Fruit fly (Drosophila melanogaster) S2 (cell line): ENCODE results near the gene SrpRbeta.
A peak's percentile ranks its signal among the peaks of the same experiment; 100 is the strongest.

Experiments
- CG8478 ChIP-seq: fragments of >200 bp; optimal IDR thresholded peaks from 2 replicates; lab custom pipeline; 2018
- CTCF ChIP-seq, 2 experiments: fragments of >200 bp; optimal IDR thresholded peaks; 2 replicates each; lab custom pipeline; 2018

SrpRbeta gene

DNA sequence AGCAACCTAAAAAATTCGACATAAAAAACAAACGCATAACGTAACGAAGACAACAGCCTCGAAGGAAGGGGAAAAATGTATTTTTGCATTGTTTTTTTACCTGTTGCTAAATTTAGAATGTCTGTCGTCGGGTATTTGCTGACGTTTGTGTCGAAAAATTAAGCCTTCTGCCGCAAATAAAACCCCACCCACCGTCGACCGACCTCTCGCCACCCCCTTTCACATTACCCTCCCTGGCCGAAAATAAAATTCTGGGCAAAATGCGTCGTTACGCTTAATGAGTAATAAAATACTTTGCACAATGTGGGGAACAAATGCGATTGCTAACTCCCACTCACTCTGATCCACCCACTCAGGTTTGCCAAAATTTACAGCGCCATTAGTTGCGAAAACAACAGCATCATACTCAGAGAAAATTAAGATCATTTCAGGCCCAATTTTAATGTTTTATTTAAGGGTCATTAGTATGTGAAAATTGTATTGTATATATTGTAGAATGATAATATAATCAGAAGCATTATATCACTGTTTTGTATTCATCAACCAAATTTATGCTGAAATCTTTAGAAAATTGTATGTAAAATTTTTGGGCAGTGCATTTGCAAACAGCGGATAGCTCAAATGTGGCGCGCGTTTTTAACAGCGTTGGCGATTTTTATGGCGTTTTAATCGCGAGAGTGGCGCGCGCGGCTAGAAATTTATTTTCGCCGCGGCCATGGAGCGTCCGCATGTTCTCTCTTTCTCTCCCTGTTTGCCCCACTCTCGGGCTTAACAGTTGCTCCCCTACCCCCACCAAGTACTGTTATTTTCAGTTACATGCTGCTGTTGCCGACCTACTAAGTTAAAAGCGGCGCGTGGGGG is 47.6 kb downstream of the SrpRbeta start:
- TF ChIP-seq CG8478 (lab: Kevin White, UChicago) (no peak), CTCF (optimal IDR thresholded peaks at IDR 0.05; lab: Kevin White, UChicago) (no peak)

- TF ChIP-seq CTCF (optimal IDR thresholded peaks at IDR 0.05; lab: Kevin White, UChicago) (no peak), CG8478 (lab: Kevin White, UChicago) (no peak)
Measured at dm6 chr3L:8670983-8671382, 49.0 kb downstream of the SrpRbeta start.

- no peak for TF ChIP-seq CG8478 (lab: Kevin White, UChicago)
- TF ChIP-seq CTCF (optimal IDR thresholded peaks at IDR 0.05; lab: Kevin White, UChicago), result peak; percentile 62 to 67
Measured at dm6 chr3L:8669847-8670622, 50.0 kb downstream of the SrpRbeta start.

DNA sequence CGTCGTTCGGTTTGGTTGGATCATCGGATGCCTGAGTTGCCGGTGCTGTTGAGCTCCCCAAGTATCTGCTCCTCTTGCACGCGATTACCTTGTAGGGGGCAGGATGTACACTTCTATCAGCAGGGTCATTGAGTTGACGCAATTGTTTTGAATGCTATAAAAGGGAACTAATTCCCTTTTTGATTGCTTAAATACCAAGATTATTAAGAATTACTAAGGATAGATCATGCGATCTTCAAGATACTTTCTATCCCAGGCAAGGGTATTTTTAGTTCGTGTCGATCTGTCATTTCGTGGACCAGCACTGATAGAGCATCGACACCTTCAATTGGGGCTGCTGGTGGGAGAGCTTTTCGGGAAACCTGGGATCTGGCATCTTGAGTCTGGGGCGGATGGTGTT is 50.9 kb downstream of the SrpRbeta start:
- TF ChIP-seq CG8478 (lab: Kevin White, UChicago) (no peak), CTCF (optimal IDR thresholded peaks at IDR 0.05; lab: Kevin White, UChicago) (no peak)
